Worm (Caenorhabditis elegans) whole organism, L1 larva: ENCODE measurements around the gene msp-59.
"Not testable (repeated sequence)": the region's sequence is repeated elsewhere in the genome, so short reads cannot be mapped to it uniquely, and the experiment has no call there.

Experiments
- ama-1 ChIP-seq: fragments of 150-350 bp; optimal IDR thresholded peaks from 2 replicates; lab custom pipeline; 2014
- ceh-90 ChIP-seq: sonication (generic microtip); optimal IDR thresholded peaks from 2 replicates; lab custom pipeline; 2016; ENCODE audit warnings: missing genetic modification characterization, missing compliant biosample characterization
- grh-1 ChIP-seq: fragments of 200-800 bp; sonication (Bioruptor generic); IDR thresholded peaks from 2 replicates; pipeline ENCODE4 v1.3.6; 2022; ENCODE audit warnings: missing genetic modification reagents, missing genetic modification characterization, missing compliant biosample characterization
- lsy-2 ChIP-seq, 2 experiments: fragments of 150-350 bp; optimal IDR thresholded peaks; 2 replicates each; lab custom pipeline; 2014; ENCODE audit warnings: missing biosample characterization in 2 of 2, missing genetic modification characterization in 2 of 2
- nhr-12 ChIP-seq: sonication (generic microtip); optimal IDR thresholded peaks from 2 replicates; lab custom pipeline; 2017; ENCODE audit warnings: missing biosample characterization, missing genetic modification characterization
- pqm-1 ChIP-seq: sonication (generic microtip); optimal IDR thresholded peaks from 3 replicates; lab custom pipeline; 2017; ENCODE audit warnings: missing biosample characterization, missing genetic modification characterization
- tlp-1 ChIP-seq: fragments of 150-350 bp; optimal IDR thresholded peaks from 2 replicates; lab custom pipeline; 2014; ENCODE audit warnings: missing biosample characterization, missing genetic modification characterization
- vab-15 ChIP-seq: sonication (generic microtip); optimal IDR thresholded peaks from 2 replicates; lab custom pipeline; 2017; ENCODE audit warnings: missing genotype, mild to moderate bottlenecking, missing genetic modification characterization, missing compliant biosample characterization
- ztf-11 ChIP-seq, 2 experiments: sonication (generic microtip); optimal IDR thresholded peaks; 2 replicates each; lab custom pipeline; 2016 to 2017; ENCODE audit warnings: missing genetic modification characterization in 2 of 2, missing biosample characterization in 1 of 2, missing compliant biosample characterization in 1 of 2

DNA sequence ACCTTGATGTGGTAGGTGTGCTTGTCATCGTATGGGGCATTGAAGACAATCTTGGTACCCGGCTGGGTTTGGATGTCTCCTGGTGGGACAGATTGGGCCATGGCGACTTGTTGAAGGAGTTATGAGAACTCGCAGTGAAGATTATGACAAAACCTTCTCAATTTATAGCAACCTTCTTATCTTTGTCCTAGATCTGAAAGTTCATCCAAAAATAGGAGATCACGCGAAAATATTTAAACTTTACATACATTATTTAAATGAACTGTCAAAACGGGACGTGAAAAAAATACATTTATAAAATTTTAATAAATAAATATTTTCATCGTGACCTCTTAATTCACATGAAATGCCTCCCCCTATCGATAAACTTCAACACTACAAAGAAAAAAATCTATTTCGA, at the start of gene msp-59, which contains the start of gene ZK354.2:
- not testable (repeated sequence) for TF ChIP-seq nhr-12 (tag; lab: Kevin White, UChicago); grh-1; pqm-1 (tag; lab: Kevin White, UChicago); ztf-11 (tag; optimal IDR thresholded peaks at IDR 0.05; lab: Kevin White, UChicago); ama-1 (lab: Kevin White, UChicago); tlp-1 (tag; lab: Kevin White, UChicago); lsy-2 (tag; optimal IDR thresholded peaks at IDR 0.05; lab: Kevin White, UChicago); ceh-90 (tag; lab: Kevin White, UChicago); vab-15
